Worm (Caenorhabditis elegans) whole organism, mixed stage, embryonic: ENCODE data around the gene lido-11.

Source experiments
- ceh-43 ChIP-seq: fragments of 200-800 bp; sonication (Bioruptor generic); optimal IDR thresholded peaks from 2 replicates; lab custom pipeline; 2018; ENCODE audit warnings: mild to moderate bottlenecking, missing genetic modification characterization, moderate library complexity, missing compliant biosample characterization
- ces-1 ChIP-seq: fragments of 150-350 bp; optimal IDR thresholded peaks from 2 replicates; lab custom pipeline; 2014; ENCODE audit warnings: missing biosample characterization, missing genetic modification reagents, missing genetic modification characterization
- elt-1 ChIP-seq: sonication (generic microtip); optimal IDR thresholded peaks from 2 replicates; lab custom pipeline; 2017; ENCODE audit warnings: missing genetic modification characterization, mild to moderate bottlenecking, missing compliant biosample characterization, antibody characterized with exemption, moderate library complexity, borderline replicate concordance; ENCODE audit not compliant: insufficient read depth
- mep-1 ChIP-seq: fragments of 150-350 bp; optimal IDR thresholded peaks from 2 replicates; lab custom pipeline; 2017; ENCODE audit warnings: missing biosample characterization, missing genetic modification reagents, missing genetic modification characterization, inconsistent platforms
- nhr-76 ChIP-seq: sonication (generic microtip); optimal IDR thresholded peaks from 2 replicates; lab custom pipeline; 2017; ENCODE audit warnings: missing biosample characterization, missing genetic modification characterization
- unc-62 ChIP-seq: fragments of 150-350 bp; optimal IDR thresholded peaks from 2 replicates; lab custom pipeline; 2014; ENCODE audit warnings: missing biosample characterization, missing genetic modification reagents, missing genetic modification characterization

DNA sequence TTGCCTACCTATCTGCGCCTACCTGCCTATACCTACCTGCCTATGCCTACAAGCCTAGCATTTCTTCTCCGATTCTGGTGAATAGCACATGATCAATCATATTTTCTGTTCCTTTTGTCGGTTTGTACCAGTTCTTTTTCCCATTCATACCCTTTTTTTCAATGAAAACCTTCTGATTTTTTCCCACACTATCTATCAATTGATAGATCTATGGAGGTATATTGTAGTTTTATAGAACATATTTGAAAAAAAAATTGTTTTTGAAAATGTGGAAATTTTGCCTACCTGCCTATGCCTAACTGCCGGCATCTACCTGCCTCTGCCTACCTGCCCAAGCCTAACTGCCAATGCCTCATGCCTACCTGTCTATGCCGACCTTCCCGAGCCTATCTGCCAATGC lies 40.1 kb upstream of the lido-11 start:
- no peak for TF ChIP-seq nhr-76 (tag; lab: Kevin White, UChicago)
- no peak for TF ChIP-seq ces-1
- TF ChIP-seq mep-1: no peak
- no peak for TF ChIP-seq unc-62
- TF ChIP-seq elt-1 (tag; lab: Kevin White, UChicago): no peak
- TF ChIP-seq ceh-43 (GFP tag; lab: Kevin White, UChicago): no peak
